Worm (Caenorhabditis elegans): ENCODE results near the gene snr-4.

The snr-4 gene

DNA sequence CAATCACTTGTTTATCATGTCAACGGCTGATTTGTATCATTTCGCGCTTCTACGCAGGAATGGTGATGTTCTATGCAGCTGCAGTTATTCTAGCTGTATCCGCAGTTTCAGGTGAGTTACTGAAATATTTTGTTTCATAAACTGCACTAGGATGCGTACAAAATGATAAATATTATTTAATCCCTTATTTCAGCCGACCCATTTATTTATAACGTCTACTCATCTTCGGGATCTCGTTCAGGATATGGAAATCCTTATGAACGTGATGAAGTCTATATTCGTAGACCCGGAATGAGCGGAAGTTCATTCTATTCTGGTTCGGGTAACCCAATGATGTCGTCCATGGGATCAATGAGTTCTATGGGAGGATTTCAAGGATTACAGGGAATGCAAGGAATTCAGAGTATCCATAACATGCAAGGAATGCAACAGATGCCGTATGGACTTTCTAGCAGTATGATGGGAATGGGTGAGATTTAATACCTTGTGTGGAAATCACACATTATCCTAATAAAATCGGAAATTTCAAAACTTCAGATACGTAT, 50.4 kb downstream of the snr-4 start, which contains the start of gene F58H1.2:
Gene F58H1.2 (plus strand): TSS at position 51 of the 545 bp plus-strand sequence.
- TF ChIP-seq mxl-1 (tag; optimal IDR thresholded peaks at IDR 0.05) (no peak), tlf-1 (GFP tag; optimal IDR thresholded peaks at IDR 0.05) (no peak), hrde-1 (tag; optimal IDR thresholded peaks at IDR 0.05; ENCODE audit: borderline replicate concordance) (no peak), snpc-3.4 (tag; optimal IDR thresholded peaks at IDR 0.05) (no peak), madf-3 (GFP tag; IDR thresholded peaks at IDR 0.05) (no peak), sdz-38 (tag; optimal IDR thresholded peaks at IDR 0.05) (no peak), B0035.1 (tag; optimal IDR thresholded peaks at IDR 0.05) (no peak), C17E4.6 (GFP tag; IDR thresholded peaks at IDR 0.05) (no peak), lin-40 (tag; optimal IDR thresholded peaks at IDR 0.05) (no peak), egl-44 (GFP tag; IDR thresholded peaks at IDR 0.05) (no peak), nfyb-1 (GFP tag; IDR thresholded peaks at IDR 0.05) (no peak), F37B4.10 (GFP tag; IDR thresholded peaks at IDR 0.05) (no peak)

Data from whole organism, young adult.